Worm (Caenorhabditis elegans): ENCODE results near the gene btb-20.

ce11 chrII:14550613-14551012, 27.3 kb upstream of the btb-20 start, which contains the start of gene nlp-41:
- no peak for TF ChIP-seq lsy-2 (tag; optimal IDR thresholded peaks at IDR 0.05)
- no peak for TF ChIP-seq ztf-1 (GFP tag; conservative IDR thresholded peaks at IDR 0.05)
- TF ChIP-seq unc-39 (tag; optimal IDR thresholded peaks at IDR 0.05), result no peak
- TF ChIP-seq nhr-77 (tag; optimal IDR thresholded peaks at IDR 0.05), result no peak
- TF ChIP-seq lin-13 (GFP tag; optimal IDR thresholded peaks at IDR 0.05), result no peak
- TF ChIP-seq gmeb-1 (tag; optimal IDR thresholded peaks at IDR 0.05), result no peak
- no peak for TF ChIP-seq alr-1 (tag; optimal IDR thresholded peaks at IDR 0.05)
- no peak for TF ChIP-seq snpc-4 (tag; optimal IDR thresholded peaks at IDR 0.05)
- TF ChIP-seq ZK546.5 (tag; optimal IDR thresholded peaks at IDR 0.05), result no peak
- no peak for TF ChIP-seq ama-1 (optimal IDR thresholded peaks at IDR 0.05)

Data from whole organism, L2 larva.